Fruit fly (Drosophila melanogaster) whole organism, pupa: ENCODE data around the gene CG31370.

ENCODE experiments used
- CG10348 ChIP-seq: fragments of 200-800 bp; sonication (Bioruptor generic); IDR thresholded peaks from 2 replicates; pipeline ENCODE4 v1.3.6; 2022; ENCODE audit warnings: missing biosample characterization, missing genetic modification characterization
- CG12605 ChIP-seq: fragments of 200-800 bp; sonication (Bioruptor generic); IDR thresholded peaks from 2 replicates; pipeline ENCODE4 v1.3.6; 2022; ENCODE audit warnings: missing biosample characterization, missing genetic modification characterization
- CG13204 ChIP-seq: fragments of 200-800 bp; sonication (Bioruptor generic); optimal IDR thresholded peaks from 2 replicates; lab custom pipeline; 2018; ENCODE audit warnings: missing biosample characterization, mild to moderate bottlenecking, missing genetic modification characterization, moderate library complexity
- CG14655 ChIP-seq: fragments of 200-800 bp; sonication (Bioruptor generic); optimal IDR thresholded peaks from 3 replicates; lab custom pipeline; 2017; ENCODE audit warnings: mild to moderate bottlenecking, missing biosample characterization, missing genetic modification reagents, missing genetic modification characterization
- CG15710 ChIP-seq: fragments of 200-800 bp; sonication (Bioruptor generic); optimal IDR thresholded peaks from 2 replicates; lab custom pipeline; 2018; ENCODE audit warnings: missing biosample characterization, mild to moderate bottlenecking, missing genetic modification characterization, moderate library complexity
- CG17806 ChIP-seq: fragments of 200-800 bp; sonication (Bioruptor generic); optimal IDR thresholded peaks from 2 replicates; lab custom pipeline; 2018; ENCODE audit warnings: missing biosample characterization, mild to moderate bottlenecking, missing genetic modification characterization, moderate library complexity
- CG32121 ChIP-seq: fragments of 200-800 bp; sonication (Bioruptor generic); IDR thresholded peaks from 2 replicates; pipeline ENCODE4 v1.3.6; 2022; ENCODE audit warnings: missing biosample characterization, missing genetic modification characterization
- CG34367 ChIP-seq: fragments of 200-800 bp; sonication (Bioruptor generic); optimal IDR thresholded peaks from 2 replicates; lab custom pipeline; 2018; ENCODE audit warnings: missing biosample characterization, mild to moderate bottlenecking, missing genetic modification characterization
- CG4496 ChIP-seq: fragments of 200-800 bp; sonication (Bioruptor generic); IDR thresholded peaks from 3 replicates; pipeline ENCODE4 v1.3.6; 2022; ENCODE audit warnings: missing biosample characterization, missing genetic modification characterization
- CG8159 ChIP-seq: fragments of 200-800 bp; sonication (Bioruptor generic); optimal IDR thresholded peaks from 3 replicates; lab custom pipeline; 2018; ENCODE audit warnings: missing biosample characterization, mild to moderate bottlenecking, missing genetic modification characterization, moderate library complexity
- CG8301 ChIP-seq: fragments of 200-800 bp; sonication (Bioruptor generic); optimal IDR thresholded peaks from 2 replicates; lab custom pipeline; 2018; ENCODE audit warnings: missing biosample characterization, mild to moderate bottlenecking, missing genetic modification characterization
- CG9948 ChIP-seq: fragments of 200-800 bp; sonication (Bioruptor generic); optimal IDR thresholded peaks from 2 replicates; lab custom pipeline; 2018; ENCODE audit warnings: missing biosample characterization, mild to moderate bottlenecking, missing genetic modification characterization, moderate library complexity
- D1 ChIP-seq: fragments of 200-800 bp; sonication (Bioruptor generic); optimal IDR thresholded peaks from 2 replicates; lab custom pipeline; 2018; ENCODE audit warnings: missing biosample characterization, mild to moderate bottlenecking, missing genetic modification characterization, moderate library complexity
- EcR ChIP-seq: fragments of 200-800 bp; sonication (Bioruptor generic); optimal IDR thresholded peaks from 3 replicates; lab custom pipeline; 2019; ENCODE audit warnings: missing biosample characterization, missing genetic modification characterization, mild to moderate bottlenecking, moderate library complexity, missing genetic modification reagents
- Ets98B ChIP-seq: fragments of 200-800 bp; sonication (Bioruptor generic); IDR thresholded peaks from 2 replicates; pipeline ENCODE4 v1.3.6; 2022; ENCODE audit warnings: missing biosample characterization, missing genetic modification characterization
- Pif1A ChIP-seq: fragments of 200-800 bp; sonication (Bioruptor generic); optimal IDR thresholded peaks from 3 replicates; lab custom pipeline; 2016; ENCODE audit warnings: missing biosample characterization, missing genetic modification characterization
- Pif1B ChIP-seq: fragments of 200-800 bp; sonication (Bioruptor generic); optimal IDR thresholded peaks from 3 replicates; lab custom pipeline; 2016; ENCODE audit warnings: missing biosample characterization, missing genetic modification characterization
- Snoo ChIP-seq: fragments of 200-800 bp; sonication (Bioruptor generic); optimal IDR thresholded peaks from 3 replicates; lab custom pipeline; 2017; ENCODE audit warnings: missing biosample characterization, mild to moderate bottlenecking, missing genetic modification characterization, inconsistent platforms
- fd96Ca ChIP-seq: fragments of 200-800 bp; sonication (Bioruptor generic); IDR thresholded peaks from 3 replicates; pipeline ENCODE4 v1.3.6; 2022; ENCODE audit warnings: missing biosample characterization, missing genetic modification characterization
- gl ChIP-seq: fragments of 200-800 bp; sonication (Bioruptor generic); optimal IDR thresholded peaks from 2 replicates; lab custom pipeline; 2018; ENCODE audit warnings: missing biosample characterization, mild to moderate bottlenecking, missing genetic modification characterization
- rn ChIP-seq: fragments of 200-800 bp; sonication (Bioruptor generic); IDR thresholded peaks from 2 replicates; pipeline ENCODE4 v1.3.6; 2022; ENCODE audit warnings: missing biosample characterization, missing genetic modification characterization

CG31370 gene

DNA sequence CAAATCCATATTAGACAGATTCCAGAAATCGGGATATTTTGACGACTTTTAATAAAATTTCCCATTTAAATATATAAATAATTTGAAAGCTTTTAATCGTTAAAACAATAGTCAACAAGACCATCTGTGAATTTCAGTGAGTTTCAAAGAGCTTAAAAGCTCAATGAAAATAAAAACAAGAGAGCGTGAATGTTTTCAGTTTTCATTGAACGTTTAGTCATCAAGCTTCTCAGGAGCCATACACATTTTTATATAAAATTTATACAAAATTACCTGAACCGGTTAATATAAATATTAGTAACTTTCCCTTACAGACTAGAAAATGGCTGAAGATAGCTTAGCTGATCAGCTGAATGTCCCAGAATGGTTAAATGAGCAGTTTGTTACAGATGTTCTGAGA is at the start of gene CG31370:
CG31370 (plus strand) TSS at position 226 of the 400 bp plus-strand sequence.
- TF ChIP-seq Pif1A (GFP tag; lab: Kevin White, UChicago): no peak
- no peak for TF ChIP-seq CG32121 (GFP tag; lab: Robert Waterston, UW)
- TF ChIP-seq Ets98B (GFP tag; lab: Robert Waterston, UW): no peak
- no peak for TF ChIP-seq CG8301 (tag; lab: Kevin White, UChicago)
- no peak for TF ChIP-seq CG15710 (tag; lab: Kevin White, UChicago)
- no peak for TF ChIP-seq D1 (tag; lab: Kevin White, UChicago)
- no peak for TF ChIP-seq CG12605 (GFP tag; lab: Robert Waterston, UW)
- no peak for TF ChIP-seq CG9948 (tag; lab: Kevin White, UChicago)
- TF ChIP-seq CG8159 (tag; lab: Kevin White, UChicago): no peak
- no peak for TF ChIP-seq EcR (GFP tag; lab: Kevin White, UChicago)
- no peak for TF ChIP-seq rn
- TF ChIP-seq Pif1B (GFP tag; lab: Kevin White, UChicago): no peak
- TF ChIP-seq CG13204 (GFP tag; lab: Kevin White, UChicago): no peak
- no peak for TF ChIP-seq CG14655 (GFP tag; lab: Kevin White, UChicago)
- TF ChIP-seq gl (tag; lab: Kevin White, UChicago): no peak
- no peak for TF ChIP-seq Snoo (tag; lab: Kevin White, UChicago)
- TF ChIP-seq CG4496 (GFP tag; lab: Robert Waterston, UW): no peak
- no peak for TF ChIP-seq CG34367 (tag; lab: Kevin White, UChicago)
- TF ChIP-seq, all 21 proteins: peak for 0

DNA sequence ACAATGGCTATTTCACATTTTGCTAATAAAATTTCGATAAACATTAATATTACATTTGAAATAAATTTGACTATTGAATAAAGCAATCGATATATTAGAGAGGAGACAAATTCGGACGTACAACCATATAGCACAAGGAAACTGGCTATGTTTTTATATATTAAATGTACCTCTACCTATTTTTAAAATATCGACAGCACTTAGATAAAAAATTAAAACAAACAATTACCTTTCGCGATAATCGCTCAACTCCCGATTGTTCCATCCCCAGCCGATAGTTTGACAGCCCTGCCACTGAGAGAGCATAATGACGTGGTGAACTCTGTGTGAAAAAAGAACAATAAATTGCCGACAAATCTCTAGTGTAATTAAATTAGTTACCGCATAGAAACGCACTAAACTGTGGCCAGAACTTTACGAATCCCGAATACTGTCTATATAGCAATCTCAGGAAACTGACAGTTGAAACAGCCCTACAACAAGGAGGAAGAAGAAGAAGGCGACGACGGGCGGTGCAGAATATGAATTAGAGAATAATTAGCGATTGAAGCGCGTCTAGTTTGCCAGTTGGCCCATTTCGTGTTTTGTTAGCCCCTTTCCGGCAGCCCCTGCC is 43.5 kb upstream of the CG31370 start, which contains the start of gene CG11857:
CG11857 (plus strand) TSS at position 271 of the 613 bp plus-strand sequence.
- TF ChIP-seq gl (tag; lab: Kevin White, UChicago) (peak; percentile 86), Snoo (tag; lab: Kevin White, UChicago) (peak; percentile 95), CG13204 (GFP tag; lab: Kevin White, UChicago) (no peak), CG8159 (tag; lab: Kevin White, UChicago) (peak; percentile 93), Pif1A (GFP tag; lab: Kevin White, UChicago) (no peak), CG8301 (tag; lab: Kevin White, UChicago) (peak; percentile 92), CG15710 (tag; lab: Kevin White, UChicago) (peak; percentile 96), Pif1B (GFP tag; lab: Kevin White, UChicago) (no peak), CG10348 (GFP tag; lab: Robert Waterston, UW) (peak; percentile 96), CG17806 (tag; lab: Kevin White, UChicago) (peak; percentile 93), CG14655 (GFP tag; lab: Kevin White, UChicago) (no peak), CG9948 (tag; lab: Kevin White, UChicago) (peak; percentile 93), CG34367 (tag; lab: Kevin White, UChicago) (peak; percentile 92), D1 (tag; lab: Kevin White, UChicago) (no peak), fd96Ca (GFP tag; lab: Robert Waterston, UW) (peak; percentile 98), Ets98B (GFP tag; lab: Robert Waterston, UW) (peak; percentile 96), EcR (GFP tag; lab: Kevin White, UChicago) (peak; percentile 55), rn (peak; percentile 96), CG12605 (GFP tag; lab: Robert Waterston, UW) (peak; percentile 93), CG4496 (GFP tag; lab: Robert Waterston, UW) (peak; percentile 98), CG32121 (GFP tag; lab: Robert Waterston, UW) (peak; percentile 97)

DNA sequence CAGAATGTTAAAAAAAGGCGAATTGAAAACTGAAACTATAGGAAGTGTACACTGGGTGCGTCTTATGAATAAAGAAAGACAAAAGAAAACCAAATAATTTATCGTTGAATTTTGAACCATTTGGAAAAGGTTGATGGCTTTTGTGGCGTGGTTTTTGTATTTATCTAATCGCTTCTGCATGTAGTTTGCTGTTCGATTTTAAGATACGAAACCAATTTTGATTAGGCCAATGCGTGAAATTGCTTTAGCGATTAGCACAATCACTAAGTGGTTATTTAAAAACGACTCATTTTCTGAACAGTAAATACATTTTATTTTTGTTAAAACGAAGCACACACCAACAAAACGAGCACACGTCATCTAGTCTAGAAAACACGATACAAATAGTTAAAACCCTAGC is 41.6 kb upstream of the CG31370 start:
- TF ChIP-seq CG13204 (GFP tag; lab: Kevin White, UChicago) (no peak), CG8301 (tag; lab: Kevin White, UChicago) (no peak), CG34367 (tag; lab: Kevin White, UChicago) (no peak), CG14655 (GFP tag; lab: Kevin White, UChicago) (no peak), CG15710 (tag; lab: Kevin White, UChicago) (no peak)

DNA sequence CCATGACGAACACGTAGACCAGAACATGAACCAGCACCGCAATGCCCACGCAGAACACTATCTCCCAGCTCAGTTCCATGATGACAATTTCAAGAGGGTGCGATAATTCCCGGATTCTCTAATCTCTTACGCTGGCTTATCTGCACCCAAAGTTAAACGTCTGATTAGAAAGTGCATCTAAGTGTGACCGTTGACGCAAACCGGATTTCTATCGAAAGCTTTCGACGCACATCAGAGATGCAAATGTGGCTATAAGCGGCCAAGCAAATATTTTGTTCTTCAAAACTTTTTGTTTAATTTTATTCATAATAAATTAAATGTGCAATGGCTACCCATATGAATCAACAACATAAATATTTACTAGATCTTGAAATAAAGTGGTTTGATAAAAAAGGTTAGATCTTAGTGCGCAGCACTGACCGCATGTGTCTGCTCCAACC is 39.9 kb upstream of the CG31370 start, which contains the start of the genes Kdsr and CG11858:
Kdsr (minus strand) TSS at position 177 of the 440 bp plus-strand sequence.
CG11858 (plus strand) TSS at position 420 of the 440 bp plus-strand sequence.
- TF ChIP-seq CG34367 (tag; lab: Kevin White, UChicago) (peak; percentile 39), CG14655 (GFP tag; lab: Kevin White, UChicago) (no peak), CG32121 (GFP tag; lab: Robert Waterston, UW) (peak; percentile 75), CG9948 (tag; lab: Kevin White, UChicago) (peak; percentile 49), CG15710 (tag; lab: Kevin White, UChicago) (peak; percentile 48), CG12605 (GFP tag; lab: Robert Waterston, UW) (no peak), fd96Ca (GFP tag; lab: Robert Waterston, UW) (peak; percentile 64; the same call in 2 of the 3 replicates), gl (tag; lab: Kevin White, UChicago) (no peak), Ets98B (GFP tag; lab: Robert Waterston, UW) (peak; percentile 62), EcR (GFP tag; lab: Kevin White, UChicago) (peak; percentile 81), rn (no peak), Pif1A (GFP tag; lab: Kevin White, UChicago) (no peak), CG17806 (tag; lab: Kevin White, UChicago) (peak; percentile 53), D1 (tag; lab: Kevin White, UChicago) (no peak), Snoo (tag; lab: Kevin White, UChicago) (peak; percentile 34), CG13204 (GFP tag; lab: Kevin White, UChicago) (no peak), CG10348 (GFP tag; lab: Robert Waterston, UW) (peak; percentile 46; the same call in 1 of the 2 replicates), CG8301 (tag; lab: Kevin White, UChicago) (no peak), Pif1B (GFP tag; lab: Kevin White, UChicago) (no peak), CG8159 (tag; lab: Kevin White, UChicago) (no peak), CG4496 (GFP tag; lab: Robert Waterston, UW) (peak; percentile 82)
- TF ChIP-seq, all 21 proteins: peak for 11
